Worm (Caenorhabditis elegans): Measurements from ENCODE around the gene ZK287.4.

DNA sequence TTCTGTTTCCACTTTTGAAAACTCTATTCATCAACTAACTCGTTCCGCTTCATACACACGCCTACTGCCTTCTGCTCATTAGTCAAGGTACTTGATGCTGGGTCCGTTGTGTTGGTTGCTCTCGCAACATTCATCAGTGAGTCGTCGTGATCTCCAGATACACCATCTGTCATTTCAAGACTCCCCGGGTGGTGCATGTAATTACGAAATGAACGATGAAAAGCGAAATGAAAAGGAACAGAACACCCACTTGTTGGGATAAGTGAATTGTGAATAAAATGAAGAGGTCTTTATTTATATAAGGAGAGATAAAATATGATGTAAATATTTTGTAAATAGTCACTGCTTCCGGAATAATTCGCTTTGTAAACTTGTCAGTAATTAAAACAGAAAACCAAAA, 21.5 kb downstream of the ZK287.4 start:
- TF ChIP-seq ZK546.5 (tag; optimal IDR thresholded peaks at IDR 0.05) (no peak), nhr-11 (tag; optimal IDR thresholded peaks at IDR 0.05) (no peak), fos-1 (tag; optimal IDR thresholded peaks at IDR 0.05) (no peak), nhr-237 (tag; optimal IDR thresholded peaks at IDR 0.05) (no peak), nhr-6 (tag; optimal IDR thresholded peaks at IDR 0.05) (no peak), gmeb-1 (tag; optimal IDR thresholded peaks at IDR 0.05) (no peak), crh-2 (tag; optimal IDR thresholded peaks at IDR 0.05) (no peak), ztf-11 (tag; optimal IDR thresholded peaks at IDR 0.05) (no peak), ama-1 (optimal IDR thresholded peaks at IDR 0.05) (no peak)
